Fruit fly (Drosophila melanogaster) whole organism, embryonic: ENCODE data around the gene CG31819.

Experiments used
- Adf1 ChIP-seq: fragments of 200-800 bp; sonication (Bioruptor generic); IDR thresholded peaks from 2 replicates; pipeline ENCODE4 v1.3.6; 2022; ENCODE audit warnings: missing biosample characterization, missing genetic modification characterization
- Atf6 ChIP-seq: fragments of 200-800 bp; sonication (Bioruptor generic); IDR thresholded peaks from 2 replicates; pipeline ENCODE4 v1.3.6; 2022; ENCODE audit warnings: missing biosample characterization, missing genetic modification characterization
- BEAF-32 ChIP-seq: fragments of 200-800 bp; sonication (Bioruptor generic); optimal IDR thresholded peaks from 3 replicates; lab custom pipeline; 2017; ENCODE audit warnings: missing biosample characterization, missing genetic modification characterization, mild to moderate bottlenecking, moderate library complexity, missing genetic modification reagents
- CG10321 ChIP-seq: fragments of 200-800 bp; sonication (Bioruptor generic); IDR thresholded peaks from 2 replicates; pipeline ENCODE4 v1.3.6; 2022; ENCODE audit warnings: missing biosample characterization, missing genetic modification characterization
- CG10431 ChIP-seq: fragments of 200-800 bp; sonication (Bioruptor generic); optimal IDR thresholded peaks from 3 replicates; lab custom pipeline; 2018; ENCODE audit warnings: missing biosample characterization, mild to moderate bottlenecking, missing genetic modification characterization
- CG11398 ChIP-seq: fragments of 200-800 bp; sonication (Bioruptor generic); optimal IDR thresholded peaks from 2 replicates; lab custom pipeline; 2016; ENCODE audit warnings: missing biosample characterization, missing genetic modification characterization
- CG13123 ChIP-seq: fragments of 200-800 bp; sonication (Bioruptor generic); optimal IDR thresholded peaks from 2 replicates; lab custom pipeline; 2016; ENCODE audit warnings: missing biosample characterization, missing genetic modification characterization
- CG13296 ChIP-seq: fragments of 200-800 bp; sonication (Bioruptor generic); optimal IDR thresholded peaks from 3 replicates; lab custom pipeline; 2018; ENCODE audit warnings: missing biosample characterization, mild to moderate bottlenecking, missing genetic modification characterization
- CG13775 ChIP-seq: fragments of 200-800 bp; sonication (Bioruptor generic); optimal IDR thresholded peaks from 3 replicates; lab custom pipeline; 2017; ENCODE audit warnings: missing biosample characterization, mild to moderate bottlenecking, missing genetic modification characterization
- CG1647 ChIP-seq: fragments of 200-800 bp; sonication (Bioruptor generic); optimal IDR thresholded peaks from 3 replicates; lab custom pipeline; 2016; ENCODE audit warnings: missing biosample characterization, missing genetic modification characterization
- CG17186 ChIP-seq: fragments of 200-800 bp; sonication (Bioruptor generic); optimal IDR thresholded peaks from 3 replicates; lab custom pipeline; 2017; ENCODE audit warnings: missing biosample characterization, missing genetic modification reagents, missing genetic modification characterization
- CG17359 ChIP-seq: fragments of 200-800 bp; sonication (Bioruptor generic); optimal IDR thresholded peaks from 3 replicates; lab custom pipeline; 2018; ENCODE audit warnings: missing biosample characterization, mild to moderate bottlenecking, missing genetic modification characterization, moderate library complexity
- CG17829 ChIP-seq: fragments of 200-800 bp; optimal IDR thresholded peaks from 2 replicates; lab custom pipeline; 2019; ENCODE audit warnings: missing biosample characterization, mild to moderate bottlenecking, missing genetic modification characterization, moderate library complexity
- CG2120 ChIP-seq: fragments of 200-800 bp; sonication (Bioruptor generic); optimal IDR thresholded peaks from 3 replicates; lab custom pipeline; 2016; ENCODE audit warnings: missing biosample characterization, missing genetic modification characterization
- CG2199 ChIP-seq: fragments of 200-800 bp; sonication (Bioruptor generic); IDR thresholded peaks from 3 replicates; pipeline ENCODE4 v1.3.6; 2022; ENCODE audit warnings: missing biosample characterization, missing genetic modification characterization
- CG3281 ChIP-seq: fragments of 200-800 bp; sonication (Bioruptor generic); optimal IDR thresholded peaks from 3 replicates; lab custom pipeline; 2017; ENCODE audit warnings: missing biosample characterization, mild to moderate bottlenecking, missing genetic modification characterization
- CG33557 ChIP-seq: fragments of 200-800 bp; sonication (Bioruptor generic); optimal IDR thresholded peaks from 2 replicates; lab custom pipeline; 2019; ENCODE audit warnings: missing biosample characterization, mild to moderate bottlenecking, missing genetic modification characterization, moderate library complexity
- CG4730 ChIP-seq: fragments of 200-800 bp; sonication (Bioruptor generic); IDR thresholded peaks from 2 replicates; pipeline ENCODE4 v1.3.6; 2022; ENCODE audit warnings: missing biosample characterization, missing genetic modification characterization
- CG4820 ChIP-seq: fragments of 200-800 bp; sonication (Bioruptor generic); optimal IDR thresholded peaks from 3 replicates; lab custom pipeline; 2016; ENCODE audit warnings: missing biosample characterization, missing genetic modification characterization
- CG6765 ChIP-seq: fragments of 200-800 bp; sonication (Bioruptor generic); optimal IDR thresholded peaks from 3 replicates; lab custom pipeline; 2017; ENCODE audit warnings: missing biosample characterization, mild to moderate bottlenecking, missing genetic modification characterization
- CG6854 ChIP-seq: fragments of 200-800 bp; sonication (Bioruptor generic); optimal IDR thresholded peaks from 3 replicates; lab custom pipeline; 2017; ENCODE audit warnings: missing biosample characterization, mild to moderate bottlenecking, missing genetic modification characterization
- CG8478 ChIP-seq: fragments of >200 bp; optimal IDR thresholded peaks from 2 replicates; lab custom pipeline; 2018
- CG9437 ChIP-seq: fragments of 200-800 bp; sonication (Bioruptor generic); optimal IDR thresholded peaks from 2 replicates; lab custom pipeline; 2018; ENCODE audit warnings: missing biosample characterization, mild to moderate bottlenecking, missing genetic modification characterization
- CoRest ChIP-seq: fragments of 200-800 bp; sonication (Bioruptor generic); optimal IDR thresholded peaks from 3 replicates; lab custom pipeline; 2018; ENCODE audit warnings: missing biosample characterization, mild to moderate bottlenecking, missing genetic modification characterization, moderate library complexity
- D19B ChIP-seq: fragments of 200-800 bp; sonication (Bioruptor generic); optimal IDR thresholded peaks from 2 replicates; lab custom pipeline; 2017; ENCODE audit warnings: missing biosample characterization, mild to moderate bottlenecking, missing genetic modification characterization
- Deaf1 ChIP-seq: fragments of 200-800 bp; optimal IDR thresholded peaks from 3 replicates; lab custom pipeline; 2019; ENCODE audit warnings: missing biosample characterization, mild to moderate bottlenecking, missing genetic modification characterization, moderate library complexity
- Eip74EF ChIP-seq, 2 experiments: fragments of 200-800 bp in 1 of 2; fragments of >200 bp in 1 of 2; sonication (Bioruptor generic) in 1 of 2; optimal IDR thresholded peaks; 2 replicates each; lab custom pipeline; 2017 to 2019; ENCODE audit warnings: missing biosample characterization in 2 of 2, missing genetic modification characterization in 2 of 2, mild to moderate bottlenecking in 1 of 2, moderate library complexity in 1 of 2
- HLH3B ChIP-seq: fragments of 200-800 bp; sonication (Bioruptor generic); IDR thresholded peaks from 2 replicates; pipeline ENCODE4 v1.3.6; 2022; ENCODE audit warnings: missing biosample characterization, missing genetic modification characterization
- HLHmδ ChIP-seq: fragments of 200-800 bp; sonication (Bioruptor generic); optimal IDR thresholded peaks from 2 replicates; lab custom pipeline; 2018; ENCODE audit warnings: missing biosample characterization, mild to moderate bottlenecking, missing genetic modification characterization, moderate library complexity
- Side ChIP-seq: fragments of 200-800 bp; sonication (Bioruptor generic); optimal IDR thresholded peaks from 2 replicates; lab custom pipeline; 2016; ENCODE audit warnings: missing biosample characterization, missing genetic modification characterization
- Six4 ChIP-seq: fragments of 200-800 bp; sonication (Bioruptor generic); optimal IDR thresholded peaks from 2 replicates; lab custom pipeline; 2016; ENCODE audit warnings: missing biosample characterization, missing genetic modification characterization
- bigmax ChIP-seq: fragments of 200-800 bp; sonication (Bioruptor generic); optimal IDR thresholded peaks from 2 replicates; lab custom pipeline; 2018; ENCODE audit warnings: missing biosample characterization, mild to moderate bottlenecking, missing genetic modification characterization
- cg ChIP-seq: fragments of 200-800 bp; sonication (Bioruptor generic); optimal IDR thresholded peaks from 3 replicates; lab custom pipeline; 2019; ENCODE audit warnings: missing biosample characterization, mild to moderate bottlenecking, missing genetic modification characterization, moderate library complexity
- crol ChIP-seq: fragments of 200-800 bp; sonication (Bioruptor generic); IDR thresholded peaks from 2 replicates; pipeline ENCODE4 v1.3.6; 2022; ENCODE audit warnings: missing biosample characterization, missing genetic modification characterization
- da ChIP-seq: fragments of 200-800 bp; sonication (Bioruptor generic); optimal IDR thresholded peaks from 2 replicates; lab custom pipeline; 2016; ENCODE audit warnings: missing biosample characterization, missing genetic modification characterization
- gce ChIP-seq: fragments of 200-800 bp; sonication (Bioruptor generic); IDR thresholded peaks from 3 replicates; pipeline ENCODE4 v1.3.6; 2022; ENCODE audit warnings: missing biosample characterization, missing genetic modification characterization
- gfzf ChIP-seq: fragments of 200-800 bp; sonication (Bioruptor generic); optimal IDR thresholded peaks from 2 replicates; lab custom pipeline; 2016; ENCODE audit warnings: missing biosample characterization, mild to moderate bottlenecking, missing genetic modification characterization, moderate library complexity
- hb ChIP-seq: fragments of 200-800 bp; sonication (Bioruptor generic); IDR thresholded peaks from 3 replicates; pipeline ENCODE4 v1.3.6; 2022; ENCODE audit warnings: missing biosample characterization, missing genetic modification characterization; ENCODE audit not compliant: partially characterized antibody
- inv ChIP-seq: fragments of 200-800 bp; sonication (Bioruptor generic); IDR thresholded peaks from 2 replicates; pipeline ENCODE4 v1.3.6; 2022; ENCODE audit warnings: missing biosample characterization, missing genetic modification characterization; ENCODE audit not compliant: partially characterized antibody
- kay ChIP-seq: fragments of 200-800 bp; sonication (Bioruptor generic); optimal IDR thresholded peaks from 2 replicates; lab custom pipeline; 2016; ENCODE audit warnings: missing biosample characterization, missing genetic modification characterization
- kni ChIP-seq: fragments of 200-800 bp; sonication (Bioruptor generic); optimal IDR thresholded peaks from 3 replicates; lab custom pipeline; 2017; ENCODE audit warnings: mild to moderate bottlenecking, missing biosample characterization, missing genetic modification reagents, missing genetic modification characterization
- lbe ChIP-seq: fragments of 200-800 bp; sonication (Bioruptor generic); optimal IDR thresholded peaks from 2 replicates; lab custom pipeline; 2016; ENCODE audit warnings: missing biosample characterization, mild to moderate bottlenecking, missing genetic modification characterization
- lov ChIP-seq, 2 experiments: fragments of 200-800 bp in 1 of 2; fragments of >200 bp in 1 of 2; sonication (Bioruptor generic) in 1 of 2; IDR thresholded peaks in 1 of 2; optimal IDR thresholded peaks in 1 of 2; 2 replicates in 1 of 2; 3 replicates in 1 of 2; pipeline versions ENCODE4 v1.3.6 to Lab custom; 2017 to 2022; ENCODE audit warnings: missing biosample characterization in 1 of 2, missing genetic modification characterization in 1 of 2
- oc ChIP-seq: fragments of 200-800 bp; sonication (Bioruptor generic); optimal IDR thresholded peaks from 2 replicates; lab custom pipeline; 2018; ENCODE audit warnings: missing biosample characterization, mild to moderate bottlenecking, missing genetic modification characterization, moderate library complexity
- pb ChIP-seq: fragments of 200-800 bp; sonication (Bioruptor generic); optimal IDR thresholded peaks from 3 replicates; lab custom pipeline; 2016; ENCODE audit warnings: missing biosample characterization, missing genetic modification characterization
- tin ChIP-seq: fragments of 200-800 bp; sonication (Bioruptor generic); optimal IDR thresholded peaks from 3 replicates; lab custom pipeline; 2016; ENCODE audit warnings: missing biosample characterization, missing genetic modification characterization
- trem ChIP-seq: fragments of 200-800 bp; optimal IDR thresholded peaks from 3 replicates; lab custom pipeline; 2019; ENCODE audit warnings: missing biosample characterization, mild to moderate bottlenecking, missing genetic modification characterization, moderate library complexity

CG31819 gene

dm6 chr2L:16257227-16258071 lies 46.2 kb downstream of the CG31819 start, which contains the start of the genes PRL-1 and EndoGI (continued):
- TF ChIP-seq Deaf1 (tag; lab: Kevin White, UChicago) (peak; percentile 62), CG9437 (GFP tag; lab: Kevin White, UChicago) (peak; percentile 56), bigmax (GFP tag; lab: Kevin White, UChicago) (peak; percentile 98), oc (tag; lab: Kevin White, UChicago) (peak; percentile 67), CG10321 (GFP tag; lab: Robert Waterston, UW) (peak; percentile 59; the same call in 1 of the 2 replicates), Adf1 (GFP tag; lab: Robert Waterston, UW) (peak; percentile 38; the same call in 1 of the 2 replicates), da (GFP tag; lab: Kevin White, UChicago) (no peak), Side (GFP tag; lab: Kevin White, UChicago) (no peak), trem (tag; lab: Kevin White, UChicago) (peak; percentile 79), CG17359 (tag; lab: Kevin White, UChicago) (peak; percentile 68), CG3281 (GFP tag; lab: Kevin White, UChicago) (peak; percentile 77), cg (GFP tag; lab: Kevin White, UChicago) (peak; percentile 96), CG13123 (peak; percentile 32), CG33557 (GFP tag; lab: Kevin White, UChicago) (peak; percentile 49), inv (GFP tag; lab: Robert Waterston, UW) (peak; percentile 99), HLH3B (peak; percentile 84; the same call in 1 of the 2 replicates), BEAF-32 (GFP tag; lab: Kevin White, UChicago) (peak; percentile 98), CG2199 (GFP tag; lab: Robert Waterston, UW) (peak; percentile 12; the same call in 1 of the 3 replicates), lov (optimal IDR thresholded peaks at IDR 0.05; lab: Kevin White, UChicago) (no peak), lov (GFP tag; IDR thresholded peaks at IDR 0.05; lab: Robert Waterston, UW) (no peak), gfzf (GFP tag; lab: Kevin White, UChicago) (peak; percentile 19), gce (peak; percentile 73; the same call in 1 of the 3 replicates), kay (GFP tag; lab: Kevin White, UChicago) (peak; percentile 74), CG6765 (GFP tag; lab: Kevin White, UChicago) (peak; percentile 59), CG4730 (GFP tag; lab: Robert Waterston, UW) (peak; percentile 56; the same call in 1 of the 2 replicates), CG11398 (no peak), CG17829 (tag; lab: Kevin White, UChicago) (peak; percentile 91), CG1647 (GFP tag; lab: Kevin White, UChicago) (peak; percentile 46), lbe (GFP tag; lab: Kevin White, UChicago) (peak; percentile 70), Eip74EF (GFP tag; optimal IDR thresholded peaks at IDR 0.05; lab: Kevin White, UChicago) (peak in 1 of 2 experiments; percentile 79), Six4 (GFP tag; lab: Kevin White, UChicago) (peak; percentile 54), D19B (GFP tag; lab: Kevin White, UChicago) (no peak), Atf6 (peak; percentile 75), tin (GFP tag; lab: Kevin White, UChicago) (peak; percentile 46), CG6854 (peak; percentile 68), CG17186 (GFP tag; lab: Kevin White, UChicago) (peak; percentile 43), HLHmδ (GFP tag; lab: Kevin White, UChicago) (peak; percentile 44), pb (GFP tag; lab: Kevin White, UChicago) (no peak), crol (GFP tag; lab: Robert Waterston, UW) (no peak), kni (GFP tag; lab: Kevin White, UChicago) (no peak), hb (GFP tag; lab: Robert Waterston, UW) (peak; percentile 100), CG13775 (GFP tag; lab: Kevin White, UChicago) (peak; percentile 79), CG2120 (GFP tag; lab: Kevin White, UChicago) (peak; percentile 71), CG10431 (GFP tag; lab: Kevin White, UChicago) (peak; percentile 39), CG8478 (lab: Kevin White, UChicago) (peak; percentile 77), CG13296 (GFP tag; lab: Kevin White, UChicago) (peak; percentile 88), CG4820 (GFP tag; lab: Kevin White, UChicago) (peak; percentile 36), CoRest (tag; lab: Kevin White, UChicago) (peak; percentile 84)
